Worm (Caenorhabditis elegans): ENCODE measurements around the gene R10D12.13.

The R10D12.13 gene

ce11 chrV:13961927-13962419 lies at the start of gene R10D12.13, which contains the start of gene algn-13 (continued):
- TF ChIP-seq lin-29 (GFP tag; IDR thresholded peaks at IDR 0.05), result no peak
- no peak for TF ChIP-seq mdt-29 (GFP tag; IDR thresholded peaks at IDR 0.05)
- TF ChIP-seq madf-9 (GFP tag; conservative IDR thresholded peaks at IDR 0.05), result no peak
- no peak for TF ChIP-seq lin-39 (tag; optimal IDR thresholded peaks at IDR 0.05)
- peak; percentile 73; the same call in 1 of the 2 replicates for TF ChIP-seq pha-4 (GFP tag; IDR thresholded peaks at IDR 0.05)
- no peak for TF ChIP-seq pha-4 (tag; optimal IDR thresholded peaks at IDR 0.05)
- no peak for TF ChIP-seq Y105C5A.15 (GFP tag; IDR thresholded peaks at IDR 0.05)
- peak; percentile 43; the same call in 1 of the 2 replicates for TF ChIP-seq ctbp-1 (GFP tag; IDR thresholded peaks at IDR 0.05)
- TF ChIP-seq dmd-8 (GFP tag; IDR thresholded peaks at IDR 0.05), result no peak
- no peak for TF ChIP-seq pqm-1 (tag; optimal IDR thresholded peaks at IDR 0.05)
- TF ChIP-seq tra-1 (GFP tag; IDR thresholded peaks at IDR 0.05), result no peak
- no peak for TF ChIP-seq nhr-25 (tag; optimal IDR thresholded peaks at IDR 0.05; ENCODE audit: borderline replicate concordance, insufficient read depth)
- TF ChIP-seq ceh-82 (tag; optimal IDR thresholded peaks at IDR 0.05), result no peak
- no peak for TF ChIP-seq T20F7.1 (GFP tag; optimal IDR thresholded peaks at IDR 0.05)
- TF ChIP-seq skn-1 (tag; optimal IDR thresholded peaks at IDR 0.05), result no peak
- TF ChIP-seq vab-7 (GFP tag; IDR thresholded peaks at IDR 0.05), result no peak
- no peak for TF ChIP-seq zip-2 (tag; optimal IDR thresholded peaks at IDR 0.05)
- no peak for TF ChIP-seq hlh-30 (tag; optimal IDR thresholded peaks at IDR 0.05; ENCODE audit: insufficient read depth)
- no peak for TF ChIP-seq mdl-1 (tag; optimal IDR thresholded peaks at IDR 0.05)
- no peak for TF ChIP-seq ztf-7 (tag; optimal IDR thresholded peaks at IDR 0.05)
- no peak for TF ChIP-seq lim-7 (GFP tag; IDR thresholded peaks at IDR 0.05)
- TF ChIP-seq nhr-102 (tag; optimal IDR thresholded peaks at IDR 0.05), result peak; percentile 19
- TF ChIP-seq aha-1 (tag), result peak; percentile 81
- TF ChIP-seq egl-27 (tag; optimal IDR thresholded peaks at IDR 0.05), result no peak
- peak; percentile 35 for TF ChIP-seq nhr-6 (tag; optimal IDR thresholded peaks at IDR 0.05)
- peak; percentile 72 for TF ChIP-seq unc-130 (GFP tag; optimal IDR thresholded peaks at IDR 0.05)
- peak; percentile 93 for TF ChIP-seq mes-2 (tag; optimal IDR thresholded peaks at IDR 0.05; ENCODE audit: poor library complexity, severe bottlenecking)
- TF ChIP-seq F44E2.7 (GFP tag; IDR thresholded peaks at IDR 0.05), result no peak
- no peak for TF ChIP-seq F37D6.2 (tag; optimal IDR thresholded peaks at IDR 0.05)
- TF ChIP-seq daf-19 (GFP tag; conservative IDR thresholded peaks at IDR 0.05), result no peak
- no peak for TF ChIP-seq F26F4.8 (GFP tag; conservative IDR thresholded peaks at IDR 0.05)
- no peak for TF ChIP-seq ama-1 (optimal IDR thresholded peaks at IDR 0.05)
- no peak for TF ChIP-seq mxl-3 (GFP tag; optimal IDR thresholded peaks at IDR 0.05)
- TF ChIP-seq aly-2 (tag; optimal IDR thresholded peaks at IDR 0.05), result no peak
- no peak for TF ChIP-seq attf-4 (tag; optimal IDR thresholded peaks at IDR 0.05)
- TF ChIP-seq unc-39 (tag; optimal IDR thresholded peaks at IDR 0.05), result no peak
- TF ChIP-seq ceh-20 (GFP tag; IDR thresholded peaks at IDR 0.05), result no peak
- no peak for TF ChIP-seq tag-97 (GFP tag; IDR thresholded peaks at IDR 0.05)
- TF ChIP-seq nhr-42 (GFP tag; IDR thresholded peaks at IDR 0.05), result no peak
- TF ChIP-seq zfp-2 (tag; optimal IDR thresholded peaks at IDR 0.05), result no peak
- TF ChIP-seq mxl-2 (GFP tag; conservative IDR thresholded peaks at IDR 0.05), result no peak
- TF ChIP-seq madf-5 (GFP tag; IDR thresholded peaks at IDR 0.05), result no peak
- no peak for TF ChIP-seq ceh-32 (tag; optimal IDR thresholded peaks at IDR 0.05; ENCODE audit: poor library complexity)
- no peak for TF ChIP-seq dmd-9 (GFP tag; IDR thresholded peaks at IDR 0.05)
- no peak for TF ChIP-seq R02D3.7 (tag; optimal IDR thresholded peaks at IDR 0.05)
- peak in 1 of 2 experiments; percentile 10 for TF ChIP-seq hif-1 (tag; optimal IDR thresholded peaks at IDR 0.05)
- no peak for TF ChIP-seq set-16 (GFP tag; IDR thresholded peaks at IDR 0.05)
- TF ChIP-seq jun-1 (tag; optimal IDR thresholded peaks at IDR 0.05), result no peak
- no peak for TF ChIP-seq unc-62 (GFP tag; optimal IDR thresholded peaks at IDR 0.05 in 1 of 2)
- TF ChIP-seq unc-62 (tag; optimal IDR thresholded peaks at IDR 0.05), result no peak
- no peak for TF ChIP-seq Y5F2A.4 (GFP tag; optimal IDR thresholded peaks at IDR 0.05)
- TF ChIP-seq nhr-77 (tag; optimal IDR thresholded peaks at IDR 0.05), result no peak
- TF ChIP-seq hmg-1.1 (GFP tag; IDR thresholded peaks at IDR 0.05), result peak; percentile 63

All from whole organism, L4 larva.